Worm (Caenorhabditis elegans) whole organism, young adult: Measurements from ENCODE around the gene twk-9.

ENCODE experiments used
- B0035.1 ChIP-seq: sonication (generic microtip); optimal IDR thresholded peaks from 2 replicates; lab custom pipeline; 2016; ENCODE audit warnings: missing genetic modification characterization, mild to moderate bottlenecking, missing compliant biosample characterization, missing genotype, missing genetic modification reagents
- B0261.1 ChIP-seq: sonication (generic microtip); optimal IDR thresholded peaks from 2 replicates; lab custom pipeline; 2016; ENCODE audit warnings: mild to moderate bottlenecking, missing genetic modification characterization, moderate library complexity, missing compliant biosample characterization
- C17E4.6 ChIP-seq: fragments of 200-800 bp; sonication (Bioruptor generic); IDR thresholded peaks from 2 replicates; pipeline ENCODE4 v1.3.6; 2022; ENCODE audit warnings: missing genetic modification reagents, missing genetic modification characterization, missing compliant biosample characterization
- F23B12.7 ChIP-seq: sonication (generic microtip); optimal IDR thresholded peaks from 2 replicates; lab custom pipeline; 2017; ENCODE audit warnings: missing genetic modification characterization, mild to moderate bottlenecking, missing compliant biosample characterization, antibody characterized with exemption, moderate library complexity; ENCODE audit not compliant: insufficient read depth
- K12H6.12 ChIP-seq: fragments of 200-800 bp; sonication (Bioruptor generic); optimal IDR thresholded peaks from 2 replicates; lab custom pipeline; 2018; ENCODE audit warnings: mild to moderate bottlenecking, missing genetic modification characterization, missing compliant biosample characterization
- T07F8.4 ChIP-seq: sonication (generic microtip); optimal IDR thresholded peaks from 2 replicates; lab custom pipeline; 2016; ENCODE audit warnings: mild to moderate bottlenecking, missing genetic modification characterization, moderate library complexity, missing compliant biosample characterization
- Y53F4B.3 ChIP-seq: fragments of 200-800 bp; sonication (Bioruptor generic); IDR thresholded peaks from 2 replicates; pipeline ENCODE4 v1.3.6; 2022; ENCODE audit warnings: missing genetic modification reagents, missing genetic modification characterization, missing compliant biosample characterization
- Y79H2A.3 ChIP-seq: fragments of 200-800 bp; sonication (Bioruptor generic); conservative IDR thresholded peaks from 2 replicates; pipeline ENCODE4 v1.3.6; 2022; ENCODE audit warnings: missing genetic modification reagents, missing genetic modification characterization, missing compliant biosample characterization
- Y95B8A.8 ChIP-seq: fragments of 200-800 bp; sonication (Bioruptor generic); IDR thresholded peaks from 2 replicates; pipeline ENCODE4 v1.3.6; 2022; ENCODE audit warnings: missing genetic modification reagents, missing genetic modification characterization, missing compliant biosample characterization
- atf-7 ChIP-seq: sonication (generic microtip); optimal IDR thresholded peaks from 2 replicates; lab custom pipeline; 2017; ENCODE audit warnings: mild to moderate bottlenecking, missing genetic modification characterization, missing compliant biosample characterization
- cebp-2 ChIP-seq: fragments of 200-800 bp; sonication (Bioruptor generic); IDR thresholded peaks from 2 replicates; pipeline ENCODE4 v1.3.6; 2022; ENCODE audit warnings: missing genetic modification characterization, missing compliant biosample characterization
- ceh-79 ChIP-seq: sonication (generic microtip); optimal IDR thresholded peaks from 2 replicates; lab custom pipeline; 2017; ENCODE audit warnings: mild to moderate bottlenecking, missing genetic modification characterization, missing compliant biosample characterization
- ceh-91 ChIP-seq: fragments of 200-800 bp; sonication (Bioruptor generic); IDR thresholded peaks from 2 replicates; pipeline ENCODE4 v1.3.6; 2022; ENCODE audit warnings: missing genetic modification reagents, missing genetic modification characterization, missing compliant biosample characterization
- die-1 ChIP-seq: sonication (generic microtip); optimal IDR thresholded peaks from 2 replicates; lab custom pipeline; 2016; ENCODE audit warnings: missing genotype, mild to moderate bottlenecking, missing genetic modification characterization, missing compliant biosample characterization
- dpl-1 ChIP-seq: fragments of 150-350 bp; optimal IDR thresholded peaks from 2 replicates; lab custom pipeline; 2014; ENCODE audit warnings: missing biosample characterization, missing genetic modification reagents, missing genetic modification characterization
- efl-1 ChIP-seq: fragments of 150-350 bp; optimal IDR thresholded peaks from 2 replicates; lab custom pipeline; 2014; ENCODE audit warnings: missing biosample characterization, missing genetic modification reagents, missing genetic modification characterization
- egl-18 ChIP-seq: fragments of 200-800 bp; sonication (Bioruptor generic); IDR thresholded peaks from 2 replicates; pipeline ENCODE4 v1.3.6; 2022; ENCODE audit warnings: missing genetic modification reagents, missing genetic modification characterization, missing compliant biosample characterization
- ekl-4 ChIP-seq: fragments of 200-800 bp; sonication (Bioruptor generic); IDR thresholded peaks from 2 replicates; pipeline ENCODE4 v1.3.6; 2022; ENCODE audit warnings: missing genetic modification reagents, missing genetic modification characterization, missing compliant biosample characterization
- hmg-1.2 ChIP-seq: fragments of 200-800 bp; sonication (Bioruptor generic); IDR thresholded peaks from 2 replicates; pipeline ENCODE4 v1.3.6; 2022; ENCODE audit warnings: missing genetic modification reagents, missing genetic modification characterization, missing compliant biosample characterization
- hsf-1 ChIP-seq: fragments of 200-800 bp; sonication (Bioruptor generic); IDR thresholded peaks from 2 replicates; pipeline ENCODE4 v1.3.6; 2022; ENCODE audit warnings: missing genetic modification reagents, missing genetic modification characterization, missing compliant biosample characterization
- lag-1 ChIP-seq: fragments of 200-800 bp; sonication (Bioruptor generic); IDR thresholded peaks from 2 replicates; pipeline ENCODE4 v1.3.6; 2022; ENCODE audit warnings: missing genetic modification reagents, missing genetic modification characterization, missing compliant biosample characterization
- let-526 ChIP-seq: fragments of 200-800 bp; sonication (Bioruptor generic); IDR thresholded peaks from 2 replicates; pipeline ENCODE4 v1.3.6; 2022; ENCODE audit warnings: missing genetic modification reagents, missing genetic modification characterization, missing compliant biosample characterization
- let-607 ChIP-seq, 2 experiments: fragments of 200-800 bp in 1 of 2; sonication (Bioruptor generic) in 1 of 2; sonication (generic microtip) in 1 of 2; optimal IDR thresholded peaks; 2 replicates each; lab custom pipeline; 2016 to 2018; ENCODE audit warnings: mild to moderate bottlenecking in 2 of 2, missing compliant biosample characterization in 2 of 2, missing genetic modification characterization in 2 of 2, moderate library complexity in 2 of 2, missing genotype in 1 of 2
- lin-26 ChIP-seq: fragments of 200-800 bp; sonication (Bioruptor generic); IDR thresholded peaks from 2 replicates; pipeline ENCODE4 v1.3.6; 2022; ENCODE audit warnings: missing genetic modification reagents, missing genetic modification characterization, missing compliant biosample characterization
- lin-35 ChIP-seq, 3 experiments: fragments of 150-350 bp in 2 of 3; sonication (generic microtip) in 1 of 3; optimal IDR thresholded peaks; 2 replicates each; lab custom pipeline; 2014 to 2018; ENCODE audit warnings: missing biosample characterization in 3 of 3, missing genetic modification characterization in 3 of 3, missing genetic modification reagents in 3 of 3
- lir-1 ChIP-seq: fragments of 200-800 bp; sonication (Bioruptor generic); conservative IDR thresholded peaks from 2 replicates; pipeline ENCODE4 v1.3.6; 2022; ENCODE audit warnings: missing genetic modification reagents, missing genetic modification characterization, missing compliant biosample characterization
- lsl-1 ChIP-seq: fragments of 200-800 bp; sonication (Bioruptor generic); optimal IDR thresholded peaks from 2 replicates; lab custom pipeline; 2018; ENCODE audit warnings: mild to moderate bottlenecking, missing genetic modification characterization, moderate library complexity, missing compliant biosample characterization
- rec-8 ChIP-seq, 2 experiments: sonication (generic microtip); optimal IDR thresholded peaks; 2 replicates each; lab custom pipeline; 2016; ENCODE audit warnings: mild to moderate bottlenecking in 2 of 2, missing genetic modification characterization in 2 of 2, missing genetic modification reagents in 2 of 2, missing genotype in 2 of 2, missing biosample characterization in 1 of 2, missing compliant biosample characterization in 1 of 2, moderate library complexity in 1 of 2
- repo-1 ChIP-seq: sonication (generic microtip); optimal IDR thresholded peaks from 2 replicates; lab custom pipeline; 2017; ENCODE audit warnings: mild to moderate bottlenecking, missing genetic modification characterization, missing compliant biosample characterization
- sea-2 ChIP-seq: fragments of 200-800 bp; sonication (Bioruptor generic); IDR thresholded peaks from 2 replicates; pipeline ENCODE4 v1.3.6; 2022; ENCODE audit warnings: missing genetic modification characterization, missing compliant biosample characterization
- snpc-3.4 ChIP-seq: sonication (generic microtip); optimal IDR thresholded peaks from 2 replicates; lab custom pipeline; 2017; ENCODE audit warnings: missing genetic modification characterization, mild to moderate bottlenecking, missing compliant biosample characterization, antibody characterized with exemption, moderate library complexity, missing genotype, missing genetic modification reagents
- tlf-1 ChIP-seq: fragments of 200-800 bp; sonication (Bioruptor generic); optimal IDR thresholded peaks from 2 replicates; lab custom pipeline; 2018; ENCODE audit warnings: mild to moderate bottlenecking, missing genetic modification characterization, missing compliant biosample characterization
- zim-3 ChIP-seq: sonication (generic microtip); optimal IDR thresholded peaks from 2 replicates; lab custom pipeline; 2017; ENCODE audit warnings: mild to moderate bottlenecking, missing genetic modification characterization, moderate library complexity, missing compliant biosample characterization
- ztf-22 ChIP-seq: fragments of 200-800 bp; sonication (Bioruptor generic); optimal IDR thresholded peaks from 2 replicates; lab custom pipeline; 2018; ENCODE audit warnings: mild to moderate bottlenecking, missing genetic modification characterization, moderate library complexity, missing compliant biosample characterization
- ztf-26 ChIP-seq: sonication (generic microtip); optimal IDR thresholded peaks from 2 replicates; lab custom pipeline; 2017; ENCODE audit warnings: missing genetic modification characterization, missing compliant biosample characterization
- ztf-28 ChIP-seq: fragments of 200-800 bp; sonication (Bioruptor generic); IDR thresholded peaks from 2 replicates; pipeline ENCODE4 v1.3.6; 2022; ENCODE audit warnings: missing genetic modification reagents, missing genetic modification characterization, missing compliant biosample characterization
- ztf-3 ChIP-seq: fragments of 200-800 bp; sonication (Bioruptor generic); optimal IDR thresholded peaks from 2 replicates; lab custom pipeline; 2018; ENCODE audit warnings: mild to moderate bottlenecking, missing genetic modification characterization, missing compliant biosample characterization
- ztf-6 ChIP-seq: fragments of 200-800 bp; sonication (Bioruptor generic); IDR thresholded peaks from 2 replicates; pipeline ENCODE4 v1.3.6; 2022; ENCODE audit warnings: missing genetic modification reagents, missing genetic modification characterization, missing compliant biosample characterization

twk-9 gene

DNA sequence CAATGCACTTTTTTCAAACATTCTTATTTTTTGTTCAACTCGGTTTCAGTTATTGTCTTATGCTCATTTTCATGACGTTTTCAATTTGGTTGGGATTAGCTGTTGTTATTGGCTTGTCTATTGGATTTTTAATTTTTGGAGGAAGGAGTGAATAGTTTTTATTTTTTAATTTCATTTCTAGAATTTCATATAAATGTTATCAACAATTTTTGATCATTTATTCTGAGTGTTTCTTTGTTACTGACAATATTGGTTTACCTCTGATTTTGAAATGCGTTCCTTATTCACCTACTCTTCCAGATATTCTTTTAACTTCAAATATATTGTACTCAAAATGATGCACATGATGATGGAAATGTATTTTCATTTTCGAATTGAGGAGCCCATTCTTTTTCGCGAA is 39.0 kb upstream of the twk-9 start, which contains the start of gene F58G6.7:
Gene F58G6.7 (plus strand): TSS at position 301 of the 400 bp plus-strand sequence.
- TF ChIP-seq ztf-6 (GFP tag; lab: Robert Waterston, UW) (no peak), rec-8 (tag; optimal IDR thresholded peaks at IDR 0.05; lab: Kevin White, UChicago) (no peak), let-607 (tag; optimal IDR thresholded peaks at IDR 0.05; lab: Kevin White, UChicago) (no peak), ekl-4 (GFP tag; lab: Robert Waterston, UW) (no peak), zim-3 (no peak), hmg-1.2 (GFP tag; lab: Robert Waterston, UW) (no peak), egl-18 (GFP tag; lab: Robert Waterston, UW) (no peak)
- TF ChIP-seq, all 124 proteins: peak for 0

DNA sequence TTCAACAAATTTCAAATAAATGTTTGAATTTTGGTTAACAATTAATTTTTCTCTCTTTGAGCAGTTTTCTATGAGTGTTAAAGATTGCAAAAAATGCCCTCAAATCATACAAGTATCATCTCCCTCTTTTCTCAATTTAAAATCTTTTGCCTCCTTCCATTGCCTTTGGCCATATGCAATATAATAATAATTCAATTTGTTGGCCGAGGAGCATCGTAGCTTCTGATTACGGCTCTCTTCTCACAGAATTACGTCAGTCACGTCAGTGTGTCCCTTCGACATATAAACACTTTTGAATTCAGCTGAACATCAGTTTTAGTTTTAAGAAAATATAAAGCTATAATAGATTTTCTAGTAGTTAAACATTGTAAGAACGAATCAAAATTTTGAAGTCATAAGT is 37.4 kb upstream of the twk-9 start:
- TF ChIP-seq ztf-3 (GFP tag; lab: Kevin White, UChicago) (no peak), Y79H2A.3 (no peak), ztf-28 (GFP tag; lab: Robert Waterston, UW) (no peak), hmg-1.2 (GFP tag; lab: Robert Waterston, UW) (no peak), lir-1 (no peak), snpc-3.4 (tag; lab: Kevin White, UChicago) (no peak), atf-7 (tag; lab: Kevin White, UChicago) (no peak), K12H6.12 (no peak), B0261.1 (tag; lab: Kevin White, UChicago) (no peak), hsf-1 (no peak), B0035.1 (tag; lab: Kevin White, UChicago) (no peak), lsl-1 (GFP tag; lab: Kevin White, UChicago) (no peak), efl-1 (GFP tag; lab: Kevin White, UChicago) (no peak), repo-1 (tag; lab: Kevin White, UChicago) (no peak), Y95B8A.8 (GFP tag; lab: Robert Waterston, UW) (no peak), die-1 (tag; lab: Kevin White, UChicago) (no peak), Y53F4B.3 (no peak), sea-2 (GFP tag; lab: Robert Waterston, UW) (no peak), C17E4.6 (GFP tag; lab: Robert Waterston, UW) (no peak), F23B12.7 (tag; lab: Kevin White, UChicago) (no peak)

ce11 chrIV:9657753-9658152 is 35.2 kb upstream of the twk-9 start, which contains the start of gene acc-1:
Gene acc-1 (plus strand): TSS chrIV:9658053.
- no peak for TF ChIP-seq efl-1 (GFP tag; lab: Kevin White, UChicago)
- no peak for TF ChIP-seq T07F8.4 (tag; lab: Kevin White, UChicago)
- TF ChIP-seq dpl-1 (GFP tag; lab: Kevin White, UChicago), result no peak
- TF ChIP-seq let-526 (GFP tag; lab: Robert Waterston, UW), result no peak
- TF ChIP-seq tlf-1, result no peak
- TF ChIP-seq K12H6.12, result no peak
- TF ChIP-seq lsl-1 (GFP tag; lab: Kevin White, UChicago), result no peak
- no peak for TF ChIP-seq ztf-26 (tag; lab: Kevin White, UChicago)
- TF ChIP-seq lin-35 (GFP tag; optimal IDR thresholded peaks at IDR 0.05; lab: Kevin White, UChicago), result no peak
- TF ChIP-seq ceh-91, result no peak
- no peak for TF ChIP-seq ztf-22 (GFP tag; lab: Kevin White, UChicago)
- no peak for TF ChIP-seq ceh-79 (tag; lab: Kevin White, UChicago)
- no peak for TF ChIP-seq lag-1 (GFP tag; lab: Robert Waterston, UW)
- TF ChIP-seq lin-26 (GFP tag; lab: Robert Waterston, UW), result no peak
- no peak for TF ChIP-seq cebp-2
